Fruit fly (Drosophila melanogaster) whole organism, pupa: ENCODE measurements around the gene CG17377.

Experiments used
- CG10348 ChIP-seq: fragments of 200-800 bp; sonication (Bioruptor generic); IDR thresholded peaks from 2 replicates; pipeline ENCODE4 v1.3.6; 2022; ENCODE audit warnings: missing biosample characterization, missing genetic modification characterization
- CG12605 ChIP-seq: fragments of 200-800 bp; sonication (Bioruptor generic); IDR thresholded peaks from 2 replicates; pipeline ENCODE4 v1.3.6; 2022; ENCODE audit warnings: missing biosample characterization, missing genetic modification characterization
- CG14655 ChIP-seq: fragments of 200-800 bp; sonication (Bioruptor generic); optimal IDR thresholded peaks from 3 replicates; lab custom pipeline; 2017; ENCODE audit warnings: mild to moderate bottlenecking, missing biosample characterization, missing genetic modification reagents, missing genetic modification characterization
- CG17806 ChIP-seq: fragments of 200-800 bp; sonication (Bioruptor generic); optimal IDR thresholded peaks from 2 replicates; lab custom pipeline; 2018; ENCODE audit warnings: missing biosample characterization, mild to moderate bottlenecking, missing genetic modification characterization, moderate library complexity
- CG8301 ChIP-seq: fragments of 200-800 bp; sonication (Bioruptor generic); optimal IDR thresholded peaks from 2 replicates; lab custom pipeline; 2018; ENCODE audit warnings: missing biosample characterization, mild to moderate bottlenecking, missing genetic modification characterization
- D1 ChIP-seq: fragments of 200-800 bp; sonication (Bioruptor generic); optimal IDR thresholded peaks from 2 replicates; lab custom pipeline; 2018; ENCODE audit warnings: missing biosample characterization, mild to moderate bottlenecking, missing genetic modification characterization, moderate library complexity
- EcR ChIP-seq: fragments of 200-800 bp; sonication (Bioruptor generic); optimal IDR thresholded peaks from 3 replicates; lab custom pipeline; 2019; ENCODE audit warnings: missing biosample characterization, missing genetic modification characterization, mild to moderate bottlenecking, moderate library complexity, missing genetic modification reagents
- Snoo ChIP-seq: fragments of 200-800 bp; sonication (Bioruptor generic); optimal IDR thresholded peaks from 3 replicates; lab custom pipeline; 2017; ENCODE audit warnings: missing biosample characterization, mild to moderate bottlenecking, missing genetic modification characterization, inconsistent platforms
- gl ChIP-seq: fragments of 200-800 bp; sonication (Bioruptor generic); optimal IDR thresholded peaks from 2 replicates; lab custom pipeline; 2018; ENCODE audit warnings: missing biosample characterization, mild to moderate bottlenecking, missing genetic modification characterization

dm6 chr2L:6837829-6838228 is 35.2 kb upstream of the CG17377 start:
- no peak for TF ChIP-seq CG10348 (GFP tag; lab: Robert Waterston, UW)
- no peak for TF ChIP-seq gl (tag; lab: Kevin White, UChicago)
- TF ChIP-seq EcR (GFP tag; lab: Kevin White, UChicago): no peak
- TF ChIP-seq CG14655: no peak
- TF ChIP-seq CG12605 (GFP tag; lab: Robert Waterston, UW): no peak
- TF ChIP-seq D1: no peak
- no peak for TF ChIP-seq Snoo (tag; lab: Kevin White, UChicago)
- no peak for TF ChIP-seq CG17806 (tag; lab: Kevin White, UChicago)
- no peak for TF ChIP-seq CG8301 (tag; lab: Kevin White, UChicago)
